Fruit fly (Drosophila melanogaster) Kc167 (cell line): ENCODE measurements around the gene CG31064.

Experiments
- Myc ChIP-seq: fragments of >200 bp; optimal IDR thresholded peaks from 2 replicates; lab custom pipeline; 2017; ENCODE audit warnings: missing external identifiers
- Sin3A ChIP-seq: fragments of >200 bp; optimal IDR thresholded peaks from 2 replicates; lab custom pipeline; 2018; ENCODE audit warnings: missing external identifiers
- insv ChIP-seq: fragments of >200 bp; optimal IDR thresholded peaks from 3 replicates; lab custom pipeline; 2018; ENCODE audit warnings: missing external identifiers
- psq ChIP-seq: fragments of >200 bp; optimal IDR thresholded peaks from 2 replicates; lab custom pipeline; 2017; ENCODE audit warnings: missing external identifiers
- ttk ChIP-seq: sonication (Bioruptor generic); optimal IDR thresholded peaks from 2 replicates; lab custom pipeline; 2017; ENCODE audit warnings: missing external identifiers

- TF ChIP-seq psq, result no peak
- TF ChIP-seq Myc (lab: Kevin White, UChicago), result no peak
- no peak for TF ChIP-seq ttk (lab: Kevin White, UChicago)
- TF ChIP-seq insv (lab: Kevin White, UChicago), result no peak
- no peak for TF ChIP-seq Sin3A (lab: Kevin White, UChicago)
Measured at dm6 chr3R:27208724-27209343, 30.1 kb downstream of the CG31064 start.
